Worm (Caenorhabditis elegans) whole organism, L4/young adult: ENCODE measurements around the gene Y41C4A.22.

ENCODE experiments used
- W03F9.2 ChIP-seq: fragments of 150-350 bp; optimal IDR thresholded peaks from 2 replicates; lab custom pipeline; 2014; ENCODE audit warnings: missing biosample characterization, missing genetic modification characterization
- dao-5 ChIP-seq: sonication (generic microtip); optimal IDR thresholded peaks from 2 replicates; lab custom pipeline; 2016; ENCODE audit warnings: missing genotype, missing genetic modification characterization, moderate library complexity, missing compliant biosample characterization
- him-1 ChIP-seq: sonication (generic microtip); optimal IDR thresholded peaks from 2 replicates; lab custom pipeline; 2016; ENCODE audit warnings: missing genotype, missing genetic modification reagents, missing genetic modification characterization, missing compliant biosample characterization

DNA sequence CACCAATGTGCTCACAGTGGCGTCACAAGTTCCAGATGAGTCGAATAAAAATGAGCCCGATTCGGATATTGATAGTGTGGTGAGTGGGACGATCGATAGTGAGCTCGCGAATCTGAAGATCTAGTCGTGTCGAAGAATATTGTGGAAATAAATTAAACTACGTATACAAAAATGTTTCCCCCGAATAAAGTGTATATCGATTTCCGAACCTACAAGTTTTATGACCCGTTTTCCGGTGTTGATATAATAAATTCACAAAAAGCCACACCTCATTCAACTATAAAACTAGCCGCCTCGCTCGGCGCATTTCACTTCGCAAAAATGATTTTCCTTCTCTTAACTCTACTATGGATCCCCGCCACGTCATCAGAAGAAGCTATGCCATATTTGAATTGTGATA is 4.9 kb downstream of the Y41C4A.22 start, which contains the start of gene pqn-84:
- TF ChIP-seq him-1 (tag; lab: Kevin White, UChicago): no peak
- no peak for TF ChIP-seq dao-5 (tag; lab: Kevin White, UChicago)
- TF ChIP-seq W03F9.2 (tag; lab: Kevin White, UChicago): no peak
